Worm (Caenorhabditis elegans): Measurements from ENCODE around the gene F38B6.2.

- TF ChIP-seq ama-1 (optimal IDR thresholded peaks at IDR 0.05) (no peak), tra-4 (tag; optimal IDR thresholded peaks at IDR 0.05) (no peak), flt-1 (GFP tag; IDR thresholded peaks at IDR 0.05) (no peak), tbx-37 (GFP tag; conservative IDR thresholded peaks at IDR 0.05) (no peak), scrt-1 (GFP tag; IDR thresholded peaks at IDR 0.05) (no peak), F13C5.2 (tag; optimal IDR thresholded peaks at IDR 0.05) (no peak), ceh-13 (GFP tag; optimal IDR thresholded peaks at IDR 0.05) (no peak), B0310.2 (tag; optimal IDR thresholded peaks at IDR 0.05) (no peak), ceh-36 (tag; optimal IDR thresholded peaks at IDR 0.05) (no peak), hmbx-1 (tag; optimal IDR thresholded peaks at IDR 0.05) (no peak), aly-1 (tag; optimal IDR thresholded peaks at IDR 0.05) (no peak), tbx-11 (GFP tag; IDR thresholded peaks at IDR 0.05) (no peak), hmg-4 (GFP tag; optimal IDR thresholded peaks at IDR 0.05) (no peak)
These were observed 5.4 kb upstream of the F38B6.2 start for ce11 chrX:6692896-6693295.

All from whole organism, early embryonic.